Fruit fly (Drosophila melanogaster): ENCODE results near the gene Dh44.

The Dh44 gene

DNA sequence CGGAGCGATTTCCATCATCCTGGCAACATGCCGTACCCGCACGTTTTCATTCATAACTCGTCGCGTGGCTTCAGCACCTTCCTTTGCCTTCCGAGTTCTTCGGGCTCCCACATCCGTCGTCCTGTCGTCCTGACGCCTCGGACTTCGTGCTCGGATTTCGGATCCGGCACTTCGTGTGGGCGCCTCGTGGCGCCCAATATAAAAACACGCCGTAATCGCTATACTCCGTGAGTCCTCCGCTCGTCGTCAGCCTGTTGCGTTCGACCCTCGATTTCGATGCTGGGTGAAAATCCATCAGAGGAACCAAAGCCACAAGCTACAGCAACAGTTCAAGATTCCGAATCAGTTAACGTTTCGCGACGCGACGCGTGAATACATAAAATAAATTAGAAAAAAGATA, 2.3 kb downstream of the Dh44 start:
- TF ChIP-seq gl (tag; optimal IDR thresholded peaks at IDR 0.05) (no peak), CG13204 (GFP tag; optimal IDR thresholded peaks at IDR 0.05) (no peak), Pif1A (GFP tag; optimal IDR thresholded peaks at IDR 0.05) (no peak)

DNA sequence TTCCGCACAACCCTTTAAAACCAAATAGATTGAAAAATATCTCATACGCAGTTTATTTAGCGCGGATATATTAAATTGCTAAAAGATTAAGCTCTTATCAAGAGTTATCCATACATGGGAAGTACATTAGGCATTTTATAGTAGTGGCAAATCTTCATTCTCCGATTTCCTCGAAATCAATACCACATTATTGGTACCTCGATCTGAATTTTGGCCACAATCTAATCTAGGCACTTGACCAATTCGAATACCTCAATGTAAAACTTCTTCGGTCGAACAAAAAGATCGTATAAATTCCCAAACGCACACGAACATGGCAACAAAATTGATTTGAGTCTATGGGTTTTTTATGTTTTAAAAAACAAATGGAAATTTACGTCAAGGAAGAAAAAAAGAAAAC, 6.0 kb downstream of the Dh44 start:
- TF ChIP-seq D1 (tag; optimal IDR thresholded peaks at IDR 0.05) (no peak), CG8159 (tag; optimal IDR thresholded peaks at IDR 0.05) (no peak), Pif1B (GFP tag; optimal IDR thresholded peaks at IDR 0.05) (no peak), CG17806 (tag; optimal IDR thresholded peaks at IDR 0.05) (no peak), CG9948 (tag; optimal IDR thresholded peaks at IDR 0.05) (no peak), fd96Ca (GFP tag; IDR thresholded peaks at IDR 0.05) (no peak), CG32121 (GFP tag; IDR thresholded peaks at IDR 0.05) (no peak), CG15710 (tag; optimal IDR thresholded peaks at IDR 0.05) (no peak), Pif1A (GFP tag; optimal IDR thresholded peaks at IDR 0.05) (no peak), CG4496 (GFP tag; IDR thresholded peaks at IDR 0.05) (no peak)

DNA sequence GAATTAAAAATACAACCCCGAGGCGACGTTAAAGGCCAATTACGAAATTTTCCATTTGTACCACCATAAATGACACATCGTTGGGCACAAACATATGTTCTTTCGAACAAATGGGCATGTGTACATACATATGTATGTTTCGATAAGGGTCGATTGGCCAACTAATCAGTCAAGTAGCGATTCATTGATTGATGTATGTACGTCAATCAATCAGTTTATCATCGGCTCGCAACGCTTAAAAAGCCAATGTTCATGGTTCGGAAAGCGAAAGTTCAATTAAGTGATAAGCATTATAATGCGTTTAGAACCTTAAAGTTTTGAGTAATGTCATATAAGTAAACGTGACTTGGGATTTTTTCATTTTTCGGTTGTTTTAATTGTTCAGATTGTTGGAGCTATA, 6.6 kb downstream of the Dh44 start:
- TF ChIP-seq CG12605 (GFP tag; IDR thresholded peaks at IDR 0.05) (no peak), gl (tag; optimal IDR thresholded peaks at IDR 0.05) (no peak)

DNA sequence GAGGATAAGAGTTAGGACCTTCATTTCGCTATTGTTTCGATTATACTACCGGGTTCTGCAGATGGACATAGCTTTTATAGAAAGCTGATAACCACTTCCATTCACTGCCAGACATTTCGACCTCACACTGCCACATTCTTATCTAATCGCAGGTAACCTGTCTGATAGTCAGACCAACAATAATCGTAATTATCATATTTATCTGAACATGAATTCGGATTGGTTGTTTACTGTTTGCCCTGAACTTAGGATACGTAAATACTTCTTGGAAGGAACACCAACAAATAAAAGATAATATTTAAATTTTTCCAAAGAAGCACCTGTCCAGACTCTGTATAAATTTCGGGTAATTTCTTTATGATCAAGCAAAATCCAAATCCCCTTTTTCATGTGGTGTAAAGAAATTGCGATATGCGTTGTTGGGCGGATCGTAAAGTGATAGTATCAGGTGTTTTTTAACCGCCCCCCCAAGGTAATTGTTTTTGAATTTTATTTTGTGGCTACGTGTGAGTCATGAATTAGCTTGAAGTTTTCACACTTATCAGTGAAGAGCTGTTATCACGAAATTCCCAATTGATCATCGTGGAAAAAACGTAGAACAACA, 8.2 kb downstream of the Dh44 start, which contains the start of gene Fst:
Gene Fst (minus strand): TSS at position 51 of the 604 bp plus-strand sequence.
- TF ChIP-seq fd96Ca (GFP tag; IDR thresholded peaks at IDR 0.05) (no peak), CG12605 (GFP tag; IDR thresholded peaks at IDR 0.05) (no peak), CG32121 (GFP tag; IDR thresholded peaks at IDR 0.05) (no peak), Pif1B (GFP tag; optimal IDR thresholded peaks at IDR 0.05) (no peak)

DNA sequence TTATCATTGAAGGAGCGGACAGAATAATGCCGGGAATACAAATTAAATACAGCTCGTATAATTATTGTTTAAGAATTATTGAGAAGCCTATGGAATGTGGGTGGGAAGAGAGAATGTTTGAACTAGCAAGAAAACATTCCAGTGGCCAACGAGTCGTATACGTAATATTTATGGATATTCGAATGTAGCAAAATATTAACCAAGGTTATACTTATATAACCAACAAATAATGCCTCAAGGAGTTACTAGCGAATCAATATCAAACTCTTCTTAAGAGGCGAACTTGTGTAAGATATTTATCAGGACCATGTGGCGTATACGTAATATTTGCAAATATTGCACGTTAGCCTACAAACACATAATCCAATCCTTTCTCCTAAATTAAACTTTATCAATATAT, 27.4 kb downstream of the Dh44 start:
- TF ChIP-seq Pif1A (GFP tag; optimal IDR thresholded peaks at IDR 0.05): no peak
- no peak for TF ChIP-seq gl (tag; optimal IDR thresholded peaks at IDR 0.05)
- TF ChIP-seq CG4496 (GFP tag; IDR thresholded peaks at IDR 0.05): no peak
- TF ChIP-seq CG15710 (tag; optimal IDR thresholded peaks at IDR 0.05): no peak
- TF ChIP-seq D1 (tag; optimal IDR thresholded peaks at IDR 0.05): no peak
- no peak for TF ChIP-seq Ets98B (GFP tag; IDR thresholded peaks at IDR 0.05)
- no peak for TF ChIP-seq CG8159 (tag; optimal IDR thresholded peaks at IDR 0.05)
- TF ChIP-seq CG17806 (tag; optimal IDR thresholded peaks at IDR 0.05): no peak
- no peak for TF ChIP-seq CG14655 (GFP tag; optimal IDR thresholded peaks at IDR 0.05)
- TF ChIP-seq Snoo (tag; optimal IDR thresholded peaks at IDR 0.05): no peak

DNA sequence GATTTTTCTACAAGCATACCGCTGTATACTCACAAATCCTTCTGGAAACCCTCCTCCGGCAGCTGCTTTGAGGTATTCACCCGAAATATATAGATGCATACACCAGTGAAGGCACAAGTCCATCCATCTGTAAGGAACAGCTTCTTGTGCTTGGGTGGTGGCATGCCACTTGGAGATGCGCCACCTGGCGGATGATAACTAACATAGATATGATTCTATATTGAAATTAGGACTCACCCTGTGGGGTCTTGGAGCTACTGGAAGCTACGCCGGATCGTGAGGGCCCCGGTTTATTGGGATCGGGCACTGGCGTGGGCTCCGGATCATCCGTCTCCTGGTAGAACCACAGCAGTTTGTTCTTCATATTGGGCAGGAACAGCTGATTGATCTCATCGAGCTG, 35.2 kb downstream of the Dh44 start:
- TF ChIP-seq Pif1A (GFP tag; optimal IDR thresholded peaks at IDR 0.05) (no peak), rn (GFP tag; IDR thresholded peaks at IDR 0.05) (no peak), Pif1B (GFP tag; optimal IDR thresholded peaks at IDR 0.05) (no peak), fd96Ca (GFP tag; IDR thresholded peaks at IDR 0.05) (no peak), CG32121 (GFP tag; IDR thresholded peaks at IDR 0.05) (no peak), CG17806 (tag; optimal IDR thresholded peaks at IDR 0.05) (no peak), Snoo (tag; optimal IDR thresholded peaks at IDR 0.05) (no peak), CG12605 (GFP tag; IDR thresholded peaks at IDR 0.05) (no peak), CG34367 (tag; optimal IDR thresholded peaks at IDR 0.05) (no peak), EcR (GFP tag; optimal IDR thresholded peaks at IDR 0.05) (no peak), Ets98B (GFP tag; IDR thresholded peaks at IDR 0.05) (no peak), CG4496 (GFP tag; IDR thresholded peaks at IDR 0.05) (no peak), CG8301 (tag; optimal IDR thresholded peaks at IDR 0.05) (no peak), CG14655 (GFP tag; optimal IDR thresholded peaks at IDR 0.05) (no peak), CG13204 (GFP tag; optimal IDR thresholded peaks at IDR 0.05) (no peak), D1 (tag; optimal IDR thresholded peaks at IDR 0.05) (no peak), CG15710 (tag; optimal IDR thresholded peaks at IDR 0.05) (no peak), gl (tag; optimal IDR thresholded peaks at IDR 0.05) (no peak), CG10348 (GFP tag; IDR thresholded peaks at IDR 0.05) (no peak), CG9948 (tag; optimal IDR thresholded peaks at IDR 0.05) (no peak)

DNA sequence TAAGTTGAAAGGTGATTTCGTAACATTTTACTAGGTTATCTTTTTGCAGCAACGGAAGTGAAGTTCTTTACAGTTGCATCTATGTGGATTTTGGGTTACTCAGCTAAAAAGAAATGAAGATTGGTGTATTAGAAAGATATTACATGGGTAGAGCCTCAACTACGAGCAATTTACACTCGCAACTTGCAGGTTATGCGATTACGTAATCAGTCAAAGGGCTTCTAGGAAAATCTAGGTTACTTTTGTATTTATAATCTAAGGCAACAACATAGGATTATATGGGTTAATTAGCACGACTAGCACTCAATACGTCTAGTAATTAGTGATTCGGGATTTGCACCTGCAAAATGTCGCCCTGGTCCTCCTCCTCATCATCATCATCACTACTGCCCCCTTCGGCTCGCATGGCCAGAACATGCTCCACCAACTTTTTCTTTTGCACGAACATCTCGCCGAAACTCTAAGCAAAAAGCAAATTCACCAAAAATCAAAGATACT, 36.3 kb downstream of the Dh44 start, which contains the start of gene Dhc1:
Gene Dhc1 (minus strand): TSS at position 448 of the 498 bp plus-strand sequence.
- TF ChIP-seq CG15710 (tag; optimal IDR thresholded peaks at IDR 0.05): no peak
- TF ChIP-seq Pif1A (GFP tag; optimal IDR thresholded peaks at IDR 0.05): no peak
- no peak for TF ChIP-seq CG8301 (tag; optimal IDR thresholded peaks at IDR 0.05)
- no peak for TF ChIP-seq CG4496 (GFP tag; IDR thresholded peaks at IDR 0.05)
- TF ChIP-seq rn (GFP tag; IDR thresholded peaks at IDR 0.05): no peak
- no peak for TF ChIP-seq EcR (GFP tag; optimal IDR thresholded peaks at IDR 0.05)
- no peak for TF ChIP-seq CG32121 (GFP tag; IDR thresholded peaks at IDR 0.05)
- no peak for TF ChIP-seq fd96Ca (GFP tag; IDR thresholded peaks at IDR 0.05)
